Worm (Caenorhabditis elegans) whole organism, early embryonic: Measurements from ENCODE around the gene K09E2.1.

Source experiments
- B0310.2 ChIP-seq: sonication (generic microtip); optimal IDR thresholded peaks from 2 replicates; lab custom pipeline; 2016; ENCODE audit warnings: mild to moderate bottlenecking, missing genetic modification characterization, missing compliant biosample characterization
- F13C5.2 ChIP-seq: sonication (generic microtip); optimal IDR thresholded peaks from 2 replicates; lab custom pipeline; 2017; ENCODE audit warnings: mild to moderate bottlenecking, missing genetic modification characterization, inconsistent platforms, missing compliant biosample characterization
- aly-1 ChIP-seq: sonication (generic microtip); optimal IDR thresholded peaks from 2 replicates; lab custom pipeline; 2016; ENCODE audit warnings: missing genetic modification characterization, missing compliant biosample characterization
- ama-1 ChIP-seq: fragments of 150-350 bp; optimal IDR thresholded peaks from 2 replicates; lab custom pipeline; 2014
- ceh-13 ChIP-seq: fragments of 200-800 bp; sonication (Bioruptor generic); optimal IDR thresholded peaks from 2 replicates; lab custom pipeline; 2018; ENCODE audit warnings: mild to moderate bottlenecking, missing genetic modification characterization, missing compliant biosample characterization
- ceh-36 ChIP-seq: sonication (generic microtip); optimal IDR thresholded peaks from 2 replicates; lab custom pipeline; 2016; ENCODE audit warnings: missing genetic modification characterization, inconsistent platforms, missing compliant biosample characterization
- ets-7 ChIP-seq: sonication (generic microtip); optimal IDR thresholded peaks from 2 replicates; lab custom pipeline; 2016; ENCODE audit warnings: missing genotype, missing genetic modification characterization, missing compliant biosample characterization
- flt-1 ChIP-seq: fragments of 200-800 bp; sonication (Bioruptor generic); IDR thresholded peaks from 2 replicates; pipeline ENCODE4 v1.3.6; 2022; ENCODE audit warnings: missing genetic modification characterization, missing compliant biosample characterization
- hmbx-1 ChIP-seq: sonication (generic microtip); optimal IDR thresholded peaks from 2 replicates; lab custom pipeline; 2016; ENCODE audit warnings: mild to moderate bottlenecking, missing genetic modification characterization, missing compliant biosample characterization
- hmg-4 ChIP-seq: fragments of 200-800 bp; sonication (Bioruptor generic); optimal IDR thresholded peaks from 2 replicates; lab custom pipeline; 2018; ENCODE audit warnings: mild to moderate bottlenecking, missing genetic modification characterization, missing compliant biosample characterization
- hnd-1 ChIP-seq: sonication (generic microtip); optimal IDR thresholded peaks from 2 replicates; lab custom pipeline; 2016; ENCODE audit warnings: missing genetic modification characterization, missing compliant biosample characterization
- pes-1 ChIP-seq: fragments of 200-800 bp; sonication (Bioruptor generic); IDR thresholded peaks from 2 replicates; pipeline ENCODE4 v1.3.6; 2022; ENCODE audit warnings: missing genetic modification reagents, missing genetic modification characterization, missing compliant biosample characterization
- scrt-1 ChIP-seq: fragments of 200-800 bp; sonication (Bioruptor generic); IDR thresholded peaks from 2 replicates; pipeline ENCODE4 v1.3.6; 2022; ENCODE audit warnings: missing genetic modification characterization, missing compliant biosample characterization
- sea-1 ChIP-seq: fragments of 200-800 bp; sonication (Bioruptor generic); conservative IDR thresholded peaks from 2 replicates; pipeline ENCODE4 v1.3.6; 2022; ENCODE audit warnings: missing genetic modification characterization, missing compliant biosample characterization
- tbx-11 ChIP-seq: fragments of 200-800 bp; sonication (Bioruptor generic); IDR thresholded peaks from 2 replicates; pipeline ENCODE4 v1.3.6; 2022; ENCODE audit warnings: missing genetic modification characterization, missing compliant biosample characterization
- tbx-37 ChIP-seq: fragments of 200-800 bp; sonication (Bioruptor generic); conservative IDR thresholded peaks from 2 replicates; pipeline ENCODE4 v1.3.6; 2022; ENCODE audit warnings: missing genetic modification reagents, missing genetic modification characterization, missing compliant biosample characterization
- tra-4 ChIP-seq: sonication (generic microtip); optimal IDR thresholded peaks from 2 replicates; lab custom pipeline; 2017; ENCODE audit warnings: missing genetic modification characterization, missing compliant biosample characterization

K09E2.1 gene

DNA sequence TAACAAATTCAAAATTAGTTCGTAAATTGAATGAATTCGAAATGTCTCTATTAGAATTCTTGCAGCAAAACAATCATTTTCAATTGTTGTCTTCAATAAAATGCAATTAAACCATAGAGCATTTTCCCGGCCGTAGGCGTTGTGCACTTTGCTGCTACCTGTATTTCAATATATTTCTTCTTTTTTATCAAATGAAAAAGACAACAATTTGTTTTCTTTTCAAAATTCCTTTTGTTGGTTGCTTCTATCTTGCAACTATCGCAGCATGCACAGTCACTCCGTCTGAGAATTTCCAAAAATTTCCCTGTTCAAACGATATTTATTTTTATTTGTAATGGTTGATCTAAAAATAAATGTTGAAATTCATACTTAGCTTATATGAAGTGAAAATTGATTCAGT lies 6.5 kb upstream of the K09E2.1 start:
- TF ChIP-seq hmbx-1 (tag; lab: Kevin White, UChicago) = no peak
- TF ChIP-seq tbx-11 (GFP tag; lab: Robert Waterston, UW) = no peak
- TF ChIP-seq ets-7 (tag; lab: Kevin White, UChicago) = no peak
- TF ChIP-seq hmg-4 = no peak
- TF ChIP-seq tbx-37 (GFP tag; lab: Robert Waterston, UW) = no peak

DNA sequence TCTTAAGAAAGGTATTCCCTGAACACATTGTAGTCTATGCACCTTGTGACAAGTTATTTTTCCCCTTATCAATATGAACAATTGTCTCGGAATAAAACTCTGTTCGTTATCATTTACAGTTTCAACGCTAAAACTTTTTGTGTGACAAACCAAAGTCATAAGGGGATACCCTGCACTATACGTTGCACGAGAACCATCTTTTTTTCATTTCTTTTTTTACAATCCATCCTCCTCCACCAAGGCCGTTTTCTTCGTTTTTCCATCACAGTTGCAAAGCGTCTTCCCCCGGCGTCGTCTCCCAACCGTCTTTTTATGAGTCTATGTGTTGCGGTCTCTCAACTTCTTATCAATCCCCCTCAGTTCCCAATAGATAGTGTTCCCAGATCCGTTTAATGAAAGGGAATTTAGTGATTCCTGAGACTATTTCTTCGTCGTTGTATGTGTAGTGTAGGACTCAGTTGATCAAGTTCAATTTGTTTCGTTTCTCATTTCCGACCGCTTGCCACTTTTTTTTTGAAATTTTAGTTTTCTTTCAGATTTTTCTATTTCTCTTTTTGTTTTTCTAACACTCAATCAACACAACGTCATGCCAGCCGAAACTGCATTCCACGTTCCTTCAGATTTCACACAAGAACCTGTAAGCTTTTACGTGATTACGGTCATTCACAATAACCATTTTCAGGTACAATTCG lies 5.5 kb upstream of the K09E2.1 start:
- no peak for TF ChIP-seq ceh-36

DNA sequence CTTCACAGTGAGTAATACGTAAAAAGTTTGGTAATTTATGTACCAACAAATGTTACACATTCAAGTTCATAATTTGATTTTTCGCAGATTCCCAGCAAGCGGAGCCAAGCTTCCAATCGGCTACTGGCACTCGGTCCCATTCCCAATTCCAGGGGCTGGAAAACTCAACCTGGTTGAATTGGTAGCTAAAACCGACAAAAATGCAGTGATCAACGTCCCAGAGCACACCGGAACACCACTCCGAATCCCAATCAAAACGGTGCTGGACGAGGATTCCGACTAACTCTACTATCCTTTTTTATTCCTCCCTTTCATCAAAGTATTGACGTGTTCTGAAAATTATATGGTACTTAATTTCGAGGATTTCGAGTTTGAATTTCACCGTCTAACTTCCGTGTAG lies 4.4 kb upstream of the K09E2.1 start:
- TF ChIP-seq ama-1 (no peak), tbx-37 (GFP tag; lab: Robert Waterston, UW) (no peak), pes-1 (GFP tag; lab: Robert Waterston, UW) (no peak), flt-1 (GFP tag; lab: Robert Waterston, UW) (no peak), hmbx-1 (tag; lab: Kevin White, UChicago) (no peak), tbx-11 (GFP tag; lab: Robert Waterston, UW) (no peak), ceh-13 (GFP tag; lab: Kevin White, UChicago) (no peak), hmg-4 (no peak), sea-1 (GFP tag; lab: Robert Waterston, UW) (no peak)

DNA sequence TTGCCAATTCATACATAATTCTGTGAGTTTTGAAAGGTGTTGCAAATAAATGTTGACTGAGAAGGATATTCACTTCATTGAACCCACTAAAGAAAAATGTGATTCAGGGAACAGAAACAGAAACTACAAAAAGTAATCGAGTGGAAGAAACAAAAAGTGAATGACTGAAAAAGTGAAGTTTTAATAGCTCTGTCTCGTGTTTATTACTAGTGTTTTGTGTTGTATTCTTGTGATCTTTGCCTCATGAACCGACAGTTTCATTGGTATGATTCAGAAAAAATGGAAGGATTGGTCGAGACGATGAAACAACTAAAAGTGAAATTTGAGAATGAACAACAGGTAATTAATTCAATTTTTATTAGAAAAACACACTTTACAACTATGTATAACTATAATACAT lies 3.8 kb upstream of the K09E2.1 start:
- TF ChIP-seq tbx-11 (GFP tag; lab: Robert Waterston, UW) (no peak), hmbx-1 (tag; lab: Kevin White, UChicago) (no peak), hmg-4 (no peak), ceh-36 (no peak), tbx-37 (GFP tag; lab: Robert Waterston, UW) (no peak), tra-4 (no peak), scrt-1 (GFP tag; lab: Robert Waterston, UW) (no peak), aly-1 (tag; lab: Kevin White, UChicago) (no peak), pes-1 (GFP tag; lab: Robert Waterston, UW) (no peak), F13C5.2 (tag; lab: Kevin White, UChicago) (no peak), flt-1 (GFP tag; lab: Robert Waterston, UW) (no peak), B0310.2 (tag; lab: Kevin White, UChicago) (no peak), ceh-13 (GFP tag; lab: Kevin White, UChicago) (no peak)

DNA sequence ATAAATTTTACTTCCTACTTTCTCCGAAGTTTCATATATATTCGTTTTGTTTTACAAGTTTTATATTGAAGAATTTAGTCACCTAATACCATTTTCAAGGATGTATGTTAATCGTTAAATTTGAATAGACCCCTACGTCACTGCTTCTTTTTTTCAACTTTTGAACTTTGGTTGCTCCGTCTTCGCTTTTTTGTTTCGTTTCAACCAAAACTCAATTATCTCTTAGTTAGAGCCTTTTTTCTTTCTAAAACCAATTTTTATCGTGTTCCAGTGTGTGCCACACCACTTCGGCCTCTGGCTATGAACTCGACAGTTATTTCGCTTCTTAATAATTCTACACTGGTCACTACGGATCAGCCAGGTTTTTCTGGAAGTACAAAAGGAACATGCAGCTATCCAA lies 15.8 kb downstream of the K09E2.1 start, which contains the start of gene frpr-8:
Gene frpr-8 (plus strand): TSS at position 301 of the 400 bp plus-strand sequence.
- no peak for TF ChIP-seq ceh-36

DNA sequence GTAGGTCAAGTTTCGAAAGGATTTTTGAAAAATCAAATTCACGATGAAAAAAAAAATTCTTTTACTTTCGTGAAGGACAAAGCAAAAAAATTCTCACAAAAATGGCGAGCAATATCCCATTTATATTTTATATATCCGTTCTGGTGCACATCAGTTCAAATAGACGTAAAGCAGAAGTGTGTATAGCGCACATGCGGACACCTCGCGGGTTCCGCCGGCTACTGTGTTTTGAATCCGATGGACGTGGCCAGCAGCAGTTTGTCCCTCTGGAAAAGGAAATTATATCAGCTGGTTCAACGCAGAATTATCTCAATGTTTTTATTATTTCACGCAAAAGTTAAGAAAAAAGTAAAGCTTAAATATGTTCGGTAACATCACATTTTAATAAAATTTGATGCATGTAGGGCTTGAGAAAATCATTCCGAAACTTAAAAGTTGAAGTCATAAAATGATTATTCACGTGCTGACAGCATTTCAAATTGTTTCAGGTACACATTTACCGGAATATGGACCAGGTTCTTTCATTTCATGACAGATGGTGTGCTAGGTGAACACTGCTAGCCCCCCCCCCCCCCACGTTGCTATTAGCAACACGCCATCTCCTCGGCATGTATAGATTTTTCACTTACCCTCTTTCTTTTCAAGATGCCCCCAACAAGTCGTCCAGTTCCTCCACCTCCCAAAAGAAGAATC lies 22.1 kb downstream of the K09E2.1 start, which contains the start of gene jbts-14:
Gene jbts-14 (plus strand): TSS at position 643 of the 693 bp plus-strand sequence.
- TF ChIP-seq ceh-13 (GFP tag; lab: Kevin White, UChicago) (no peak), hmbx-1 (tag; lab: Kevin White, UChicago) (no peak), tbx-11 (GFP tag; lab: Robert Waterston, UW) (no peak), hmg-4 (no peak), aly-1 (tag; lab: Kevin White, UChicago) (no peak), ama-1 (no peak), scrt-1 (GFP tag; lab: Robert Waterston, UW) (no peak), pes-1 (GFP tag; lab: Robert Waterston, UW) (no peak), ets-7 (tag; lab: Kevin White, UChicago) (no peak), tbx-37 (GFP tag; lab: Robert Waterston, UW) (no peak), flt-1 (GFP tag; lab: Robert Waterston, UW) (no peak), ceh-36 (no peak)

DNA sequence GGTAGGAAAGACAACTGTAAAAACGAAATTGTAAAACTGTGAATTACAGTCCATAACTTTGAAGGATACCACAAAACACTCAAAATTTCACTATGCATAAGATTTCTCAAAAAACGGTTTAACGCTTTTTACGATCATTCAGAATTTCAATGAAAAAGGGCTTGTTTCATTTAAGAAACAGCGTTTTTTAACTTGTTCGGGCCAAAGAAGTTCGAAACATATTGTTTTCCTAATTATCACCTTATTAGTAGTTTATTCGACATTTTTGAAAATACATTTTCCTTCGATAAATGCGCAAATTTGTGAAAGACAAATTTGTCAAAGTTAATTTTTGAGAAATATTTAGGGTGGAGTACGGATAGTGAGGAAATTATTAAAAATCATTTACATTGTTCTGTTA lies 23.1 kb downstream of the K09E2.1 start:
- no peak for TF ChIP-seq hnd-1 (tag; lab: Kevin White, UChicago)
- TF ChIP-seq sea-1 (GFP tag; lab: Robert Waterston, UW) = no peak
- TF ChIP-seq ama-1 = no peak
- no peak for TF ChIP-seq F13C5.2 (tag; lab: Kevin White, UChicago)
- no peak for TF ChIP-seq aly-1 (tag; lab: Kevin White, UChicago)
- TF ChIP-seq hmbx-1 (tag; lab: Kevin White, UChicago) = no peak
- TF ChIP-seq scrt-1 (GFP tag; lab: Robert Waterston, UW) = no peak
- TF ChIP-seq hmg-4 = no peak
- no peak for TF ChIP-seq ceh-13 (GFP tag; lab: Kevin White, UChicago)
- TF ChIP-seq ceh-36 = no peak
- TF ChIP-seq ets-7 (tag; lab: Kevin White, UChicago) = no peak
- TF ChIP-seq B0310.2 (tag; lab: Kevin White, UChicago) = no peak
- no peak for TF ChIP-seq flt-1 (GFP tag; lab: Robert Waterston, UW)

DNA sequence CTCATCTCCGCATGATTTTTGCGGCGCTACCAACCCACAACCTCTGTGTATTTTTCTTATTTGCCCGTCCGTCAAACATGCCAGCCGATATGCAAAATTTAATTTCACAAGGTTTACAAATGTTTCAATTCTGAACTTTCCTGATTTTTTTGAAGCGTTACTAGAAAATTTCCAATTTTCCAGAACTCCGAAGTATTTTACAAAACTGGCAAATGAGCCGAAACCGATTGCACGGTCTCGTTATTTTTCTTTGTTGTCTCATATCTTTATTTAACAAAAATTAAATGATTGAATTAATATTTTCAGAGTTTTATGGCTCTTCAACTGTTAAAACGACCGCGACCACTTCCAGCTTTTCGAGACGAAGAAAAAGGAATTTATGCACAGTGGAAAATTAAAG lies 26.4 kb downstream of the K09E2.1 start, which contains the start of gene F53A9.3:
Gene F53A9.3 (plus strand): TSS at position 301 of the 400 bp plus-strand sequence.
- no peak for TF ChIP-seq flt-1 (GFP tag; lab: Robert Waterston, UW)
- no peak for TF ChIP-seq sea-1 (GFP tag; lab: Robert Waterston, UW)
- no peak for TF ChIP-seq tbx-11 (GFP tag; lab: Robert Waterston, UW)
- no peak for TF ChIP-seq scrt-1 (GFP tag; lab: Robert Waterston, UW)
- no peak for TF ChIP-seq pes-1 (GFP tag; lab: Robert Waterston, UW)
- TF ChIP-seq tbx-37 (GFP tag; lab: Robert Waterston, UW) = no peak
- no peak for TF ChIP-seq tra-4
- TF ChIP-seq B0310.2 (tag; lab: Kevin White, UChicago) = no peak
- no peak for TF ChIP-seq ama-1
- no peak for TF ChIP-seq hmg-4
- TF ChIP-seq hmbx-1 (tag; lab: Kevin White, UChicago) = no peak
- no peak for TF ChIP-seq aly-1 (tag; lab: Kevin White, UChicago)
- no peak for TF ChIP-seq ets-7 (tag; lab: Kevin White, UChicago)
- no peak for TF ChIP-seq ceh-36
- no peak for TF ChIP-seq F13C5.2 (tag; lab: Kevin White, UChicago)
- TF ChIP-seq ceh-13 (GFP tag; lab: Kevin White, UChicago) = no peak
